Worm (Caenorhabditis elegans) whole organism, young adult: ENCODE measurements around the gene F38B6.7.

Experiments used
- F57C9.4 ChIP-seq: sonication (generic microtip); optimal IDR thresholded peaks from 2 replicates; lab custom pipeline; 2017; ENCODE audit warnings: mild to moderate bottlenecking, missing genetic modification characterization, missing compliant biosample characterization
- T26A5.8 ChIP-seq: sonication (generic microtip); optimal IDR thresholded peaks from 2 replicates; lab custom pipeline; 2016; ENCODE audit warnings: missing genetic modification characterization, missing compliant biosample characterization
- ama-1 ChIP-seq, 3 experiments: fragments of 150-350 bp in 1 of 3; sonication (generic microtip) in 2 of 3; optimal IDR thresholded peaks; 2 replicates each; lab custom pipeline; 2014 to 2018; ENCODE audit warnings: missing biosample characterization in 2 of 3, missing genetic modification characterization in 2 of 3, missing genetic modification reagents in 2 of 3
- ceh-100 ChIP-seq: fragments of 200-800 bp; sonication (Bioruptor generic); IDR thresholded peaks from 2 replicates; pipeline ENCODE4 v1.3.6; 2022; ENCODE audit warnings: missing genetic modification reagents, missing genetic modification characterization, missing compliant biosample characterization
- ceh-27 ChIP-seq: fragments of 200-800 bp; sonication (Bioruptor generic); optimal IDR thresholded peaks from 2 replicates; lab custom pipeline; 2018; ENCODE audit warnings: mild to moderate bottlenecking, missing genetic modification characterization, moderate library complexity, missing compliant biosample characterization
- efl-1 ChIP-seq: fragments of 150-350 bp; optimal IDR thresholded peaks from 2 replicates; lab custom pipeline; 2014; ENCODE audit warnings: missing biosample characterization, missing genetic modification reagents, missing genetic modification characterization
- ekl-4 ChIP-seq: fragments of 200-800 bp; sonication (Bioruptor generic); IDR thresholded peaks from 2 replicates; pipeline ENCODE4 v1.3.6; 2022; ENCODE audit warnings: missing genetic modification reagents, missing genetic modification characterization, missing compliant biosample characterization
- lin-40 ChIP-seq: sonication (generic microtip); optimal IDR thresholded peaks from 2 replicates; lab custom pipeline; 2016; ENCODE audit warnings: missing genetic modification characterization, mild to moderate bottlenecking, missing compliant biosample characterization, missing genotype, missing genetic modification reagents
- nfya-1 ChIP-seq: sonication (generic microtip); optimal IDR thresholded peaks from 2 replicates; lab custom pipeline; 2017; ENCODE audit warnings: antibody characterized with exemption, missing compliant biosample characterization, missing genetic modification characterization, borderline replicate concordance; ENCODE audit not compliant: insufficient read depth
- nfyb-1 ChIP-seq: fragments of 200-800 bp; sonication (Bioruptor generic); IDR thresholded peaks from 2 replicates; pipeline ENCODE4 v1.3.6; 2022; ENCODE audit warnings: missing genetic modification reagents, missing genetic modification characterization, missing compliant biosample characterization
- nhr-27 ChIP-seq: fragments of 200-800 bp; sonication (Bioruptor generic); optimal IDR thresholded peaks from 2 replicates; lab custom pipeline; 2018; ENCODE audit warnings: mild to moderate bottlenecking, missing genetic modification characterization, moderate library complexity, missing compliant biosample characterization
- nhr-90 ChIP-seq: sonication (generic microtip); optimal IDR thresholded peaks from 2 replicates; lab custom pipeline; 2016; ENCODE audit warnings: missing genotype, mild to moderate bottlenecking, missing genetic modification characterization, missing compliant biosample characterization
- pha-4 ChIP-seq: fragments of 150-350 bp; sonication (generic microtip); optimal IDR thresholded peaks from 2 replicates; lab custom pipeline; 2014; ENCODE audit warnings: missing biosample characterization, missing genetic modification reagents, missing genetic modification characterization
- tbp1 ChIP-seq: fragments of 200-800 bp; sonication (Bioruptor generic); optimal IDR thresholded peaks from 2 replicates; lab custom pipeline; 2018; ENCODE audit warnings: mild to moderate bottlenecking, missing genetic modification characterization, missing compliant biosample characterization

- no peak for TF ChIP-seq ceh-100 (GFP tag; lab: Robert Waterston, UW)
- TF ChIP-seq tbp1 (GFP tag; lab: Kevin White, UChicago) = no peak
- no peak for TF ChIP-seq F57C9.4 (tag; lab: Kevin White, UChicago)
- TF ChIP-seq ceh-27 (GFP tag; lab: Kevin White, UChicago) = no peak
- TF ChIP-seq T26A5.8 (tag; lab: Kevin White, UChicago) = no peak
- no peak for TF ChIP-seq nhr-90 (tag; lab: Kevin White, UChicago)
- no peak for TF ChIP-seq ama-1 (optimal IDR thresholded peaks at IDR 0.05; lab: Kevin White, UChicago)
- TF ChIP-seq ama-1 (GFP tag; optimal IDR thresholded peaks at IDR 0.05; lab: Kevin White, UChicago) = no peak
- no peak for TF ChIP-seq lin-40
- TF ChIP-seq efl-1 = no peak
- TF ChIP-seq ekl-4 (GFP tag; lab: Robert Waterston, UW) = no peak
- no peak for TF ChIP-seq nfyb-1 (GFP tag; lab: Robert Waterston, UW)
- no peak for TF ChIP-seq nhr-27 (tag; lab: Kevin White, UChicago)
- no peak for TF ChIP-seq pha-4 (tag; lab: Kevin White, UChicago)
- no peak for TF ChIP-seq nfya-1 (tag; lab: Kevin White, UChicago)
Measured at ce11 chrX:6725260-6725718, 27.1 kb upstream of the F38B6.7 start, which contains the start of gene slc-25A10.
